Fruit fly (Drosophila melanogaster) whole organism: ENCODE data around the gene Sema5c.

Experiments used
- CG8478 ChIP-seq: fragments of >200 bp; optimal IDR thresholded peaks from 2 replicates; lab custom pipeline; 2018; ENCODE audit warnings: inconsistent platforms
- Dll ChIP-seq: fragments of >200 bp; optimal IDR thresholded peaks from 2 replicates; lab custom pipeline; 2017
- EcR ChIP-seq, 2 experiments: fragments of >200 bp; optimal IDR thresholded peaks; 2 replicates each; lab custom pipeline; 2017; ENCODE audit warnings: missing biosample characterization in 2 of 2, missing genetic modification characterization in 2 of 2, missing genetic modification reagents in 2 of 2
- pan ChIP-seq: fragments of >200 bp; optimal IDR thresholded peaks from 2 replicates; lab custom pipeline; 2017
- usp ChIP-seq: fragments of >200 bp; optimal IDR thresholded peaks from 2 replicates; lab custom pipeline; 2017; ENCODE audit warnings: missing biosample characterization, missing genetic modification characterization, mixed read lengths

dm6 chr3L:12095960-12096359, 14.3 kb upstream of the Sema5c start:
- TF ChIP-seq usp (GFP tag; lab: Kevin White, UChicago) (no peak), EcR (GFP tag; optimal IDR thresholded peaks at IDR 0.05; lab: Kevin White, UChicago) (no peak), CG8478 (lab: Kevin White, UChicago) (no peak), pan (lab: Kevin White, UChicago) (no peak), Dll (lab: Kevin White, UChicago) (no peak)
